Fruit fly (Drosophila melanogaster): ENCODE results near the gene CG17782.

Gene CG17782

DNA sequence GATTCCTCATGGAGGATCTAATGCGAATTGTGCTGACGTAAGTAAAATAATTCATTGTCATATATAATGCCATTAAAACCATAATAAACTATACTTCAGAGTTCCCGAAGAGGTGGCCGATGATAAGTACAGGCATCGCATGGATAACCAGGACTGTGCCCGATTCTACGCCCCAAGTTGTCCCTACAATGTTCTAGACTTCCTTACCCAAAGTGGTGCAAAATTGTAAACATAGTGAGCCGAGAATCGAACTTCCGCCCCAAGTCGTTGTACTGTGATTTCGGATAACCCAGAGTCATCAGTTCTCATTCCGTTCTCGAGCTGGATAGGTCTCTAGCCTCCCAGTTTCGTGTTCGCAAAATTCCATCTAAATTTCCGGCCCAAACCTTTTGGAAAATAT is 9.7 kb downstream of the CG17782 start, which contains the start of gene CG33340:
TSS of gene CG33340 (plus strand) at position 301 of the 400 bp plus-strand sequence.
- no peak for TF ChIP-seq CG8478 (optimal IDR thresholded peaks at IDR 0.05)
- TF ChIP-seq psq (optimal IDR thresholded peaks at IDR 0.05): no peak
- no peak for TF ChIP-seq EcR (GFP tag; optimal IDR thresholded peaks at IDR 0.05)
- TF ChIP-seq usp (GFP tag; optimal IDR thresholded peaks at IDR 0.05): no peak
- TF ChIP-seq pan (optimal IDR thresholded peaks at IDR 0.05): no peak
- TF ChIP-seq Dll (optimal IDR thresholded peaks at IDR 0.05): no peak

DNA sequence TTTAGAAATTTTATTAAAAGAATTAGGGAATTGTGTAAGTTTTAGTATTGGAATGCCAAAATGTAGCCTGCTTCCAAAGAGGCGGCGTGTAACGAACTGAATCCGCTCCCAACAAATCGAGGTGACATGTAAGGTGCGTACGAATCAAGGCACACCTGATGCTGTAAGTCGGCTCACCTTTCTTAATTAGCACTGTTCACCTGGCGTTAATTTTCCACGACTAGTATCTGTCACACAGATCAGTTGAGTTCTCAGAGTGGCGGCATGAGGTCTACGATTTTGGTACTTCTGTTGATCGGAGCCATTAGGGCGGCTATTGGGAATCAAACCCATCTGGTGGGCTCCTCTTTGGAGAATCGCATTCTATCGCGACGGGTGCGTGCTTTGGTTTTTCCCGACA is 11.0 kb downstream of the CG17782 start, which contains the start of the genes CG5762 and CG33339:
TSS of gene CG5762 (minus strand) at position 101 of the 400 bp plus-strand sequence.
TSS of gene CG33339 (plus strand) at position 265 of the 400 bp plus-strand sequence.
- TF ChIP-seq pan (optimal IDR thresholded peaks at IDR 0.05) (no peak), EcR (GFP tag; optimal IDR thresholded peaks at IDR 0.05) (no peak), usp (GFP tag; optimal IDR thresholded peaks at IDR 0.05) (no peak)

DNA sequence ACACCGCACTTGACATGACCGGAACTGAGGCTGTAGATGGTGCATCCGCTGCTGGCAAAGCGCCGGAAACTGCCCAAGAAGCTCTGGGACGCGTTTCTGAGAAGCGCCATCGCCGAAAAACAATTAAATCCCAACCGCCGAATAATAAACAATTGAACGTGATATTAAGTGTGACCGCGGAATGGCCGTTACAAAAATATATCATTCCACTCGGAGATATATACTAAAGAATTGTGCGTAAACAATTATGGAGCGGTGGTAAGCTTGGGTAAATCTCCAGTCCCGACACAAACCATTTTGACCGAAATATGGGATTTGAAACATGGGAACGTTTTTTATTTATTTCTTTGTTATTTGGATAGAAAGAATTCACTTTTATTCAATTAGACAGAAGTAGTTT is 12.6 kb downstream of the CG17782 start, which contains the start of gene CG18528:
TSS of gene CG18528 (minus strand) at position 188 of the 400 bp plus-strand sequence.
- TF ChIP-seq EcR (GFP tag; optimal IDR thresholded peaks at IDR 0.05) (no peak), CG8478 (optimal IDR thresholded peaks at IDR 0.05) (no peak), usp (GFP tag; optimal IDR thresholded peaks at IDR 0.05) (no peak), Dll (optimal IDR thresholded peaks at IDR 0.05) (no peak), pan (optimal IDR thresholded peaks at IDR 0.05) (no peak), psq (optimal IDR thresholded peaks at IDR 0.05) (no peak)

DNA sequence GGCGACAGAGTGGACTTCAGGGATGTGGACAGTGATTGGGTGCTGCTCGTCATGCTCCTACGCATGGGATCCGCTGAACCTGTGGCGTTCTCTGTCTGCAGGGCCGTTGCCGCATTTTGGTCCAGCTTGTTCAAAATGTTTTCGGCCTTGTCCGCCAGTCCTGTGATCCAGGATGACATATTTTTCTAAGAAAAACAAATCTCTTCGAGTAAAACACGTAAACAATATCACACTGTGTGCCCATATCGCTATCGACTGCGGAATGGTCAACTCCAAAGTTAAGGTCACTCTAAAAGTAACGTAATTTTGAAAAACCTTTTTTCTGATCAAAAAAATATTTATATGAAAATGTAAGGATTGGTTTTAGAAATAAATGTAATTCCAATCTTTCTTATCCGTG is 14.9 kb downstream of the CG17782 start, which contains the start of gene Golgin84:
TSS of gene Golgin84 (minus strand) at position 241 of the 400 bp plus-strand sequence.
- TF ChIP-seq psq (optimal IDR thresholded peaks at IDR 0.05) (no peak), pan (optimal IDR thresholded peaks at IDR 0.05) (no peak), usp (GFP tag; optimal IDR thresholded peaks at IDR 0.05) (no peak), CG8478 (optimal IDR thresholded peaks at IDR 0.05) (no peak), Dll (optimal IDR thresholded peaks at IDR 0.05) (no peak), EcR (GFP tag; optimal IDR thresholded peaks at IDR 0.05) (no peak)

DNA sequence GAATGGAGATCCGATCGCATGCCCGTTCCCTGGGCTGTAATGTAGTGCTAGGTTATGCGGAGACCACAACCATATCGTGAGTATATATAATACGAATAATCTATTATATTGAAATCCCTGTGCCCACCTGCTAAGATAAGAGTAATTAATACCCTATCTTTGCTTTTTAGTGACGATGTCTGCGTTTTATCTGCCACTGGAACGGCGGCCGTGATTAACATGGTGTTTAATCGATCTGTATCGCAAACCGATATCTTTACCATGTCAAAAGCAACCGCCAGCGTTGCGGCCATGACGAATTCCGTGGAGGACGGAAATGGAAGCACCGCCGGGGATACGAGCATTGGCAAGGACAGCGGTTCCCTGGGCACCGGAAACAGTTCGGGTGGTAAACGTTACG is 19.1 kb downstream of the CG17782 start:
- no peak for TF ChIP-seq CG8478 (optimal IDR thresholded peaks at IDR 0.05)
- TF ChIP-seq EcR (GFP tag; optimal IDR thresholded peaks at IDR 0.05): no peak
- TF ChIP-seq Dll (optimal IDR thresholded peaks at IDR 0.05): no peak

DNA sequence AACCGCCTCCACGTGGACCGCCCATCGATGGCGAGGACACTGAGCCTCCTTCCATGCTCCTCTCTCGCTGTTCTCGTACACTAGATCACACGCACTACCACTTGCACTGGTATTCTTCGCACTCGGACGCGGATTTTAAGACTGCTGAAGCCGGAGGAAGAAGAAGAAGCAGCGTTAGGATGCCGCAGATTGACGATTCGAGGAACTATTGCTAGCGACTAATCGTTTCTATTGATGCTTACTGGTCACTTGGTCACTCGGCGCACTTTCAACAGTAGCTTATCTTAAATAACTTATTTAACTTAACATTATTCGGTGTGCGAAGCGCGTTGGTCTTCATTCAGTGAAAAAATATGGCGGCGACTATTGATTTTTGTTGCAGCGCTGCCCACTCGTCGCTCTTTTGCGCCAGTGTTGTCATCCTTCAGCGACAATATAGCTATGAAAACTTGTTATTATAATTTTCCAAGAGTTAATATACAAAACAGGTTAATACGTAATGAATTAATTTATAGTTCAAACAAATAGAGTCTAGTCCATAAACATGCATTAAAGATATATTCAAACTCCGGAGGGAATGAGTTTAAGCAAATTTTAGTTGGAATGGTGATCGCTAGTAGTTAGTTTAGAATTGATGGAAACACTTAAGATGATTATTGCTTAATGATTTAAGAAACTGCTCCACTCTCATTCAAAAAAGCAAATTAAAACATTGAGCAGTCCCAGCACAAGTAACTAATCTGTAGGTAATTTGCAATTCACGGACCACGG is 24.0 kb downstream of the CG17782 start, which contains the start of the genes CG5746 and CG6454:
TSS of gene CG5746 (minus strand) at position 372 of the 771 bp plus-strand sequence.
TSS of gene CG6454 (plus strand) at position 763 of the 771 bp plus-strand sequence.
- TF ChIP-seq CG8478 (optimal IDR thresholded peaks at IDR 0.05) (no peak), psq (optimal IDR thresholded peaks at IDR 0.05) (no peak)

DNA sequence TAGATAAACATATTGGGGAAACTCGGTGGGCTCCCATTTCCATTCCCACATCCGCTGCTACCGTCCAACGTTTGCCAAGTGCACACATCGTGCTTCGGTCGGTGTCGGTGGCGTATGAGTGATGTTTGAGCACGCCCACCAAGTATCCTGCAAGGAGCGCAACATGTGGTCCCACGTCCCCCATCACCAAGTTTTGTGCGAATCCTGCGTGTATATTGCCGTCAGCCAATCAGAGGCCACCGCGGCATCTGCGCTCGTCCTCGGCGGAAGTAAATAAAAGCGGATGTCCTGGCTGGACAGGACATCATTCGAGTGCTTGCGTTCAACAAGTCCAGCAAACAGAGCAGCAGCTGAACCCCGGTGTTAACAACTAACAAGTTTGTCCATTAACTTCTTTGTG is 31.3 kb downstream of the CG17782 start, which contains the start of gene Ms:
TSS of gene Ms (plus strand) at position 301 of the 400 bp plus-strand sequence.
- TF ChIP-seq psq (optimal IDR thresholded peaks at IDR 0.05): no peak
- no peak for TF ChIP-seq CG8478 (optimal IDR thresholded peaks at IDR 0.05)
- no peak for TF ChIP-seq Dll (optimal IDR thresholded peaks at IDR 0.05)
- TF ChIP-seq pan (optimal IDR thresholded peaks at IDR 0.05): no peak
- no peak for TF ChIP-seq EcR (GFP tag; optimal IDR thresholded peaks at IDR 0.05)
- TF ChIP-seq usp (GFP tag; optimal IDR thresholded peaks at IDR 0.05): no peak

DNA sequence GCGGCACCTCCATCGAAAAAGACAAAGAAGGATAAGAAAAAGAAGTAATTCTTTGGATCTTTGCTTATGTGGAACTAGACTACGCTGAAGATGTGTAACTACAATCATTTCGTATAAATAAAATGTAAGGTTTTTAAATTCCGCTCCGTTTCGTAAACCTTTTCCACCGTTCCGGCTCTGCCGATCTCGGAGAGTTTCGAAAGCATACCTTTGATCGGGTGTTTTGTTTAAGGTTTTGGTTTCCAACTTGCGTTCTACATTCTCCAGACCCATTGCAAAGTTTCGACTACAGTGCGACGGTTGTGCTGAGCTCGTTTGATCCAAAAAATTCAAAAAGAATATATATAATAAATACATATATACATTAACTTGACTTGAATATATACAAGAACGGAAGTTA is 35.9 kb downstream of the CG17782 start, which contains the start of gene CG6432:
TSS of gene CG6432 (plus strand) at position 301 of the 400 bp plus-strand sequence.
- TF ChIP-seq psq (optimal IDR thresholded peaks at IDR 0.05): no peak
- no peak for TF ChIP-seq usp (GFP tag; optimal IDR thresholded peaks at IDR 0.05)
- no peak for TF ChIP-seq pan (optimal IDR thresholded peaks at IDR 0.05)
- no peak for TF ChIP-seq EcR (GFP tag; optimal IDR thresholded peaks at IDR 0.05)
- TF ChIP-seq CG8478 (optimal IDR thresholded peaks at IDR 0.05): no peak
- TF ChIP-seq Dll (optimal IDR thresholded peaks at IDR 0.05): no peak

DNA sequence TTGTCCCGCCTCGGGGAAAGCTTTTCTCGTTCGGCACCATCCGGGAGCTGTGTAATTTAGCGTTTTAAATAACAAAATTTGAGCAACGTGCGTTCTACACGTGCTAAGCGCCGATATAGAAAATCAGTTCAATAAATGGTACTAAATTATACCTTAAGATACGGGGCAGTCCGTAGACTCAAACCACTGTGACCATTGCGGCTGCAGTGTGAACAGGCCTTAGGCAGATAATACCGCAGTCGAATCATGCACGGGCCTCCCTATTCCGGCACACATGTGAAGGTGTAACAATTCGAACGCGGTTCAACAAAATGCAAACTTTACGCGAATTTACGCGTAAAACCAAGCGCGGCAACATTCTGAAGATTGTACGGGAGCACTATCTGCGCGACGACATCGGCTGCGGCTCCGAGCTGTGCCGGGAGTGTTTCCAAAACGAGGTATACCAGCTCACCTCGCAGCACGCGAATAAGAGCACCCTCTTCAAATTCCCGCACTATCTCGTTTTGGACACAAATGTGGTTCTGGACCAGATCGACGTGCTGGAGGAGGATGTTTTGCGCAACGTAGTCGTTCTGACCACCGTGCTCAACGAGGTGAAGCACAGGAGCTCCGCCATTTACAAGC is 39.3 kb downstream of the CG17782 start, which contains the start of the genes Rrp5 and Dis3:
TSS of gene Rrp5 (minus strand) at position 135 of the 627 bp plus-strand sequence.
TSS of gene Dis3 (plus strand) at position 252 of the 627 bp plus-strand sequence.
- TF ChIP-seq pan (optimal IDR thresholded peaks at IDR 0.05): no peak
- no peak for TF ChIP-seq CG8478 (optimal IDR thresholded peaks at IDR 0.05)
- no peak for TF ChIP-seq psq (optimal IDR thresholded peaks at IDR 0.05)
- TF ChIP-seq Dll (optimal IDR thresholded peaks at IDR 0.05): no peak
- no peak for TF ChIP-seq EcR (GFP tag; optimal IDR thresholded peaks at IDR 0.05)
- no peak for TF ChIP-seq usp (GFP tag; optimal IDR thresholded peaks at IDR 0.05)
